Worm (Caenorhabditis elegans) whole organism, mixed stage, embryonic: ENCODE data around the gene fbxa-67.

Experiments
- M03D4.4 ChIP-seq: sonication (generic microtip); optimal IDR thresholded peaks from 2 replicates; lab custom pipeline; 2017; ENCODE audit warnings: mild to moderate bottlenecking, missing genetic modification characterization, missing compliant biosample characterization
- bed-3 ChIP-seq: fragments of 200-800 bp; sonication (Bioruptor generic); optimal IDR thresholded peaks from 3 replicates; lab custom pipeline; 2018; ENCODE audit warnings: mild to moderate bottlenecking, missing genetic modification characterization, moderate library complexity, missing compliant biosample characterization
- blmp-1 ChIP-seq: fragments of 150-350 bp; optimal IDR thresholded peaks from 2 replicates; lab custom pipeline; 2014; ENCODE audit warnings: missing biosample characterization, missing genetic modification characterization
- ceh-83 ChIP-seq: fragments of 200-800 bp; sonication (Bioruptor generic); optimal IDR thresholded peaks from 2 replicates; lab custom pipeline; 2018; ENCODE audit warnings: mild to moderate bottlenecking, missing genetic modification characterization, missing compliant biosample characterization
- cnd-1 ChIP-seq: fragments of 200-800 bp; sonication (Bioruptor generic); optimal IDR thresholded peaks from 2 replicates; lab custom pipeline; 2018; ENCODE audit warnings: mild to moderate bottlenecking, missing genetic modification characterization, missing compliant biosample characterization
- elt-3 ChIP-seq: fragments of 150-350 bp; optimal IDR thresholded peaks from 2 replicates; lab custom pipeline; 2014; ENCODE audit warnings: missing biosample characterization, missing genetic modification characterization
- flh-1 ChIP-seq: fragments of 200-800 bp; sonication (Bioruptor generic); optimal IDR thresholded peaks from 2 replicates; lab custom pipeline; 2018; ENCODE audit warnings: mild to moderate bottlenecking, missing genetic modification characterization, moderate library complexity, missing compliant biosample characterization
- ham-2 ChIP-seq: fragments of 200-800 bp; sonication (Bioruptor generic); optimal IDR thresholded peaks from 2 replicates; lab custom pipeline; 2018; ENCODE audit warnings: mild to moderate bottlenecking, missing genetic modification characterization, missing compliant biosample characterization
- lsy-2 ChIP-seq: fragments of 150-350 bp; optimal IDR thresholded peaks from 2 replicates; lab custom pipeline; 2014; ENCODE audit warnings: missing biosample characterization, missing genetic modification characterization
- mab-5 ChIP-seq: fragments of 150-350 bp; optimal IDR thresholded peaks from 2 replicates; lab custom pipeline; 2014; ENCODE audit warnings: missing biosample characterization, missing genetic modification characterization
- mep-1 ChIP-seq: fragments of 150-350 bp; optimal IDR thresholded peaks from 2 replicates; lab custom pipeline; 2017; ENCODE audit warnings: missing biosample characterization, missing genetic modification reagents, missing genetic modification characterization, inconsistent platforms
- mls-2 ChIP-seq: sonication (generic microtip); optimal IDR thresholded peaks from 2 replicates; lab custom pipeline; 2016; ENCODE audit warnings: mild to moderate bottlenecking, missing genetic modification characterization, moderate library complexity, missing compliant biosample characterization
- nhr-12 ChIP-seq: fragments of 150-350 bp; optimal IDR thresholded peaks from 2 replicates; lab custom pipeline; 2014; ENCODE audit warnings: missing biosample characterization, missing genetic modification characterization
- nhr-237 ChIP-seq: fragments of 150-350 bp; optimal IDR thresholded peaks from 2 replicates; lab custom pipeline; 2014; ENCODE audit warnings: missing biosample characterization, missing genetic modification characterization
- sem-2 ChIP-seq: fragments of 200-800 bp; sonication (Bioruptor generic); optimal IDR thresholded peaks from 2 replicates; lab custom pipeline; 2018; ENCODE audit warnings: mild to moderate bottlenecking, missing genetic modification characterization, missing compliant biosample characterization
- snpc-4 ChIP-seq: fragments of 150-350 bp; optimal IDR thresholded peaks from 2 replicates; lab custom pipeline; 2014; ENCODE audit warnings: missing biosample characterization, missing genetic modification characterization
- sptf-1 ChIP-seq: sonication (generic microtip); optimal IDR thresholded peaks from 2 replicates; lab custom pipeline; 2017; ENCODE audit warnings: mild to moderate bottlenecking, missing genetic modification characterization, moderate library complexity, missing compliant biosample characterization
- unc-62 ChIP-seq: fragments of 150-350 bp; optimal IDR thresholded peaks from 2 replicates; lab custom pipeline; 2014; ENCODE audit warnings: missing biosample characterization, missing genetic modification reagents, missing genetic modification characterization
- zip-8 ChIP-seq: fragments of 150-350 bp; optimal IDR thresholded peaks from 2 replicates; lab custom pipeline; 2014; ENCODE audit warnings: missing biosample characterization, missing genetic modification characterization

fbxa-67 gene

ce11 chrIII:907311-907710 is 43.2 kb downstream of the fbxa-67 start, which contains the start of gene F23H11.4:
Gene F23H11.4, minus strand, starts transcription at chrIII:907539.
- TF ChIP-seq ceh-83 (GFP tag; lab: Kevin White, UChicago) (no peak), elt-3 (tag; lab: Kevin White, UChicago) (no peak), mab-5 (tag; lab: Kevin White, UChicago) (no peak), flh-1 (no peak), snpc-4 (tag; lab: Kevin White, UChicago) (no peak), blmp-1 (tag; lab: Kevin White, UChicago) (no peak), bed-3 (GFP tag; lab: Kevin White, UChicago) (no peak), ham-2 (GFP tag; lab: Kevin White, UChicago) (no peak), lsy-2 (tag; lab: Kevin White, UChicago) (no peak)

ce11 chrIII:901600-902250 is 48.7 kb downstream of the fbxa-67 start:
- TF ChIP-seq M03D4.4 (no peak), mls-2 (tag; lab: Kevin White, UChicago) (no peak), nhr-12 (no peak), unc-62 (GFP tag; lab: Kevin White, UChicago) (no peak), sem-2 (GFP tag; lab: Kevin White, UChicago) (no peak), nhr-237 (tag; lab: Kevin White, UChicago) (no peak), ceh-83 (GFP tag; lab: Kevin White, UChicago) (no peak), zip-8 (tag; lab: Kevin White, UChicago) (no peak), ham-2 (GFP tag; lab: Kevin White, UChicago) (no peak)

ce11 chrIII:901148-901547 is 49.3 kb downstream of the fbxa-67 start, which contains the start of gene sucl-2:
Gene sucl-2, minus strand, starts transcription at chrIII:901412.
- TF ChIP-seq mep-1 (tag; lab: Kevin White, UChicago) (no peak), ham-2 (GFP tag; lab: Kevin White, UChicago) (no peak), unc-62 (GFP tag; lab: Kevin White, UChicago) (no peak)

- TF ChIP-seq sptf-1 (tag; lab: Kevin White, UChicago): no peak
- no peak for TF ChIP-seq zip-8 (tag; lab: Kevin White, UChicago)
- TF ChIP-seq cnd-1 (tag; lab: Kevin White, UChicago): no peak
- TF ChIP-seq, all 35 proteins: peak for 0
These were observed 50.3 kb downstream of the fbxa-67 start for ce11 chrIII:900134-900533.
